Worm (Caenorhabditis elegans): ENCODE measurements around the gene dnj-18.
A peak's percentile ranks its signal among the peaks of the same experiment; 100 is the strongest.

dnj-18 gene

DNA sequence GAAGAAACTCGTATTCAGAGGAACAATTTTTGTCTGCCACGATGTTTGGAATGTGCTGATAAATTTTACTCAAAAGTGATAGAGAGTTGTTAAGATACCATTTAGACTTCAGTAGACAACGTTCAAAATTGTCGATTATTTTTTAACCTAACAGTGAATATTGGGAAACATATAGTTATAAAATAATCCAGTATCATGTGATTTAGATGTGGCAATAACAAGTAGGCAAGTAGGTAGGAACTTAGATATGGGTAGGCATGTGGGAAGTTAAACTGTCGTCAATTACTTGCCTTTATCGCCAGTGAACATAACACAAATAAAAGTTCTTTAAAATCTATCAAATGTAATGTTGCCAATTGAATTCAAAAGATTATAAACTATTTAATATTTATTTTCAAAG lies 26.4 kb upstream of the dnj-18 start, which contains the start of gene T23F11.11:
Gene T23F11.11 (minus strand): TSS at position 101 of the 400 bp plus-strand sequence.
- no peak for TF ChIP-seq drap-1 (GFP tag; optimal IDR thresholded peaks at IDR 0.05)
- TF ChIP-seq nhr-28 (tag; optimal IDR thresholded peaks at IDR 0.05) = no peak
- no peak for TF ChIP-seq blmp-1 (tag; optimal IDR thresholded peaks at IDR 0.05)
- TF ChIP-seq nhr-12 (tag; optimal IDR thresholded peaks at IDR 0.05) = no peak
- TF ChIP-seq tbx-8 (GFP tag; optimal IDR thresholded peaks at IDR 0.05) = no peak
- TF ChIP-seq mls-2 (tag; optimal IDR thresholded peaks at IDR 0.05) = no peak
- TF ChIP-seq ces-1 (GFP tag; optimal IDR thresholded peaks at IDR 0.05) = no peak
- TF ChIP-seq sptf-1 (tag; optimal IDR thresholded peaks at IDR 0.05) = no peak
- no peak for TF ChIP-seq ham-2 (GFP tag; optimal IDR thresholded peaks at IDR 0.05)
- no peak for TF ChIP-seq elt-1 (tag; optimal IDR thresholded peaks at IDR 0.05; ENCODE audit: borderline replicate concordance, insufficient read depth)
- TF ChIP-seq flh-1 (GFP tag; optimal IDR thresholded peaks at IDR 0.05) = no peak
- TF ChIP-seq unc-120 (tag; optimal IDR thresholded peaks at IDR 0.05; ENCODE audit: poor library complexity, severe bottlenecking) = no peak
- TF ChIP-seq mab-5 (tag; optimal IDR thresholded peaks at IDR 0.05) = no peak
- no peak for TF ChIP-seq zip-8 (tag; optimal IDR thresholded peaks at IDR 0.05)

DNA sequence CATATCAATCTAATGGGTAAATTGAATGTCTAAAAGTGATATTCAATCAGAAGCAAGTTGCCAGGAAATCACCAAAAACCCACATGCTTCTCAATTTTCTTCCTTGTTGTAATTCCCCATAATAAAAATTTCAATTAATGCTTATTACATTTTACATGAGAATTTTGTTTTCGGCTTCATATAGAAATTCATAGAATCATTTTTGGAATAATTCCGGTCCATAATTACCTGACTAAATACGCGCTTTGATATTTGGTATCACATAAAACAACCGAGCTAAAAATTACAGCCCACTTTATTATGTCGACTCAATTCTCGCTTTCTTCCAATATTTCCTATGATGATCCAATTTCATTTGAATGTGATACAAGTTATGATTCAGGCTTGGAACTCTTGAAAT lies 26.0 kb upstream of the dnj-18 start, which contains the start of gene srg-13:
Gene srg-13 (plus strand): TSS at position 301 of the 400 bp plus-strand sequence.
- TF ChIP-seq tbx-8 (GFP tag; optimal IDR thresholded peaks at IDR 0.05) (no peak), unc-39 (tag; optimal IDR thresholded peaks at IDR 0.05) (no peak), mls-2 (tag; optimal IDR thresholded peaks at IDR 0.05) (no peak), ceh-83 (GFP tag; optimal IDR thresholded peaks at IDR 0.05) (no peak), nhr-2 (tag; optimal IDR thresholded peaks at IDR 0.05) (no peak), ceh-43 (GFP tag; optimal IDR thresholded peaks at IDR 0.05) (no peak), unc-120 (tag; optimal IDR thresholded peaks at IDR 0.05; ENCODE audit: poor library complexity, severe bottlenecking) (no peak), nhr-12 (tag; optimal IDR thresholded peaks at IDR 0.05) (no peak), nhr-76 (tag; optimal IDR thresholded peaks at IDR 0.05) (no peak), ces-1 (GFP tag; optimal IDR thresholded peaks at IDR 0.05) (no peak), sptf-1 (tag; optimal IDR thresholded peaks at IDR 0.05) (no peak), nhr-237 (tag; optimal IDR thresholded peaks at IDR 0.05) (no peak), ham-2 (GFP tag; optimal IDR thresholded peaks at IDR 0.05) (no peak), ceh-39 (tag; optimal IDR thresholded peaks at IDR 0.05) (no peak), lsy-2 (tag; optimal IDR thresholded peaks at IDR 0.05) (no peak), hlh-1 (tag; optimal IDR thresholded peaks at IDR 0.05) (no peak)

DNA sequence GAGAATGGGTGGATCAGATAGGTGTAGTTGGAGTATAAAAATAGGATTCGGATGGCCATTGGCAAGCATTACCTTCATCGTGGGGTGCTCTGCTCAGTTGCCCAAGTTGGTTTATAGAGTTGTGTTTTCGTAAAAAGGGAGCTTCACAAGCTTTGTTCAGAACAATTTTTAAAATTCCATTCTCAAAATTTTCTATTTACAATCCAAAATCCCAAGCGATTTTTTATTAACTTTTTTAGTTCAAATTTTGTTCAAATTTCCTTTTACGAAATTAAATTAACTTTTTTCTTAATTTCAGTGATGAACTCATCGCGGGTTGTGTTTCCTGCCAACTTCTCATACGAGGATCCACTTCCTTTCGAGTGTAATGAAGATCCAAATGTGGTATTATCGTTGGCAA lies 20.5 kb upstream of the dnj-18 start, which contains the start of gene srg-10:
Gene srg-10 (plus strand): TSS at position 301 of the 400 bp plus-strand sequence.
- TF ChIP-seq nhr-237 (tag; optimal IDR thresholded peaks at IDR 0.05) (no peak), sem-2 (GFP tag; optimal IDR thresholded peaks at IDR 0.05) (no peak), pha-4 (tag; optimal IDR thresholded peaks at IDR 0.05) (no peak), mep-1 (tag; optimal IDR thresholded peaks at IDR 0.05) (no peak), ceh-43 (GFP tag; optimal IDR thresholded peaks at IDR 0.05) (no peak), nhr-76 (tag; optimal IDR thresholded peaks at IDR 0.05) (no peak), mls-2 (tag; optimal IDR thresholded peaks at IDR 0.05) (no peak), mab-5 (tag; optimal IDR thresholded peaks at IDR 0.05) (no peak), flh-1 (GFP tag; optimal IDR thresholded peaks at IDR 0.05) (no peak), lin-32 (GFP tag; optimal IDR thresholded peaks at IDR 0.05) (no peak), ces-1 (GFP tag; optimal IDR thresholded peaks at IDR 0.05) (no peak), drap-1 (GFP tag; optimal IDR thresholded peaks at IDR 0.05) (no peak), unc-39 (tag; optimal IDR thresholded peaks at IDR 0.05) (no peak)

- TF ChIP-seq unc-39 (tag; optimal IDR thresholded peaks at IDR 0.05) (no peak), unc-120 (tag; optimal IDR thresholded peaks at IDR 0.05; ENCODE audit: poor library complexity, severe bottlenecking) (no peak), drap-1 (GFP tag; optimal IDR thresholded peaks at IDR 0.05) (no peak), nhr-2 (tag; optimal IDR thresholded peaks at IDR 0.05) (no peak), ceh-39 (tag; optimal IDR thresholded peaks at IDR 0.05) (no peak), nhr-76 (tag; optimal IDR thresholded peaks at IDR 0.05) (no peak), bed-3 (GFP tag; optimal IDR thresholded peaks at IDR 0.05) (no peak), lin-32 (GFP tag; optimal IDR thresholded peaks at IDR 0.05) (no peak), nhr-12 (tag; optimal IDR thresholded peaks at IDR 0.05) (no peak)
These were observed 17.9 kb upstream of the dnj-18 start, which contains the start of gene srg-11 for ce11 chrIII:4679963-4680484. Gene srg-11, plus strand, starts transcription at chrIII:4680013.

ce11 chrIII:4687134-4687533 lies 10.8 kb upstream of the dnj-18 start:
- TF ChIP-seq bed-3 (GFP tag; optimal IDR thresholded peaks at IDR 0.05) (no peak), ztf-11 (tag; optimal IDR thresholded peaks at IDR 0.05) (no peak), nhr-2 (tag; optimal IDR thresholded peaks at IDR 0.05) (no peak), unc-62 (GFP tag; optimal IDR thresholded peaks at IDR 0.05) (peak; percentile 60), sptf-1 (tag; optimal IDR thresholded peaks at IDR 0.05) (no peak), lin-32 (GFP tag; optimal IDR thresholded peaks at IDR 0.05) (no peak), drap-1 (GFP tag; optimal IDR thresholded peaks at IDR 0.05) (no peak)

Data from whole organism, mixed stage, embryonic.